Fruit fly (Drosophila melanogaster): ENCODE measurements around the gene Nf-YA.

DNA sequence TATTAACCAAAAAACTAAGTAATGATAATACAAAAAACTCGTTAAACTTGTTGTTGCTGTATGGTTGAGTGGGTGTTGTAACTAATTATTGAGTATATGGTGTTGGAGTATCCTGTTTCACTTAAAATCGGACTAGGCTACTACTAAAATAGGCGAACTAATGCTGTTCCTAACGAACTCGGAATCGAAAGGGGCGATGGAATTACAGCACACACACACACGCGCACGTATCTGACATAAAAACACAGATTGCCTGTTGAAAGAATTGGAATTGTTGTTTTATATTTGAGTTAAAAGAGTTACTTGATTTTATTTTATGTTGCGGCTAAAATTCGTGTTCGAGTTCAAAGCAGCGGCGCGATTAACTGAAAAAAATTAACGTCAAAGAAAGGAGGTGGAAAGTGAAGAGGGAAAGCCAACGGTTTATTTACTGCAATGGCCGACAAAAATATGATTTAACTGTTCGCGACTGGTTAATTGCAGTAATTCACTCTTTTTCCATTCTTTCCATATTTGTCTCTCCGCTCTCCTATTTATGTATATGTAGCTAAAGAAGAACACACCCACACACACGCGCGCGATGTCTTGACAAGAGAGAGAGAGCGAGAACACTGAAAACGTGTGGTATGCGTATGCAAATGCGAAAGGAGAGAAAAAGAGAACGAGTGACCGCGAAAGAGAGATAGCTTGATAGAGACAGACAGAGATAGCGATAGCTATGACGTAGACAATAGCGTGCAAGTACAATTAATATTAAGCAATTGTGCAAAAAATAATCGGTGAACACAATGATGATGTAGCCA lies 40.5 kb downstream of the Nf-YA start:
- no peak for TF ChIP-seq Mnt (GFP tag; optimal IDR thresholded peaks at IDR 0.05)
- no peak for TF ChIP-seq cnc (optimal IDR thresholded peaks at IDR 0.05)
- TF ChIP-seq cic (GFP tag; optimal IDR thresholded peaks at IDR 0.05) = no peak
